Fruit fly (Drosophila melanogaster) whole organism, wandering third instar larva: ENCODE data around the gene CG1233.

ENCODE experiments used
- CG32264 ChIP-seq: fragments of 200-800 bp; sonication (Bioruptor generic); optimal IDR thresholded peaks from 2 replicates; lab custom pipeline; 2016; ENCODE audit warnings: missing biosample characterization, missing genetic modification characterization
- CG9705 ChIP-seq: fragments of 200-800 bp; sonication (Bioruptor generic); optimal IDR thresholded peaks from 2 replicates; lab custom pipeline; 2018; ENCODE audit warnings: missing biosample characterization, mild to moderate bottlenecking, missing genetic modification characterization
- CrebA ChIP-seq: fragments of 200-800 bp; sonication (Bioruptor generic); optimal IDR thresholded peaks from 2 replicates; lab custom pipeline; 2016; ENCODE audit warnings: missing biosample characterization, mild to moderate bottlenecking, missing genetic modification characterization, borderline replicate concordance
- Dfd ChIP-seq: fragments of >200 bp; optimal IDR thresholded peaks from 2 replicates; lab custom pipeline; 2017; ENCODE audit warnings: missing biosample characterization, missing genetic modification characterization
- Dif ChIP-seq: fragments of 200-275, 200-300 bp; sonication (Bioruptor generic); optimal IDR thresholded peaks from 2 replicates; lab custom pipeline; 2018; ENCODE audit warnings: missing biosample characterization, missing genetic modification characterization; ENCODE audit not compliant: partially characterized antibody
- Hnf4 ChIP-seq: fragments of 200-800 bp; sonication (Bioruptor generic); optimal IDR thresholded peaks from 2 replicates; lab custom pipeline; 2016; ENCODE audit warnings: missing biosample characterization, mild to moderate bottlenecking, missing genetic modification characterization
- Hr78 ChIP-seq: fragments of >200 bp; optimal IDR thresholded peaks from 2 replicates; lab custom pipeline; 2017; ENCODE audit warnings: missing biosample characterization, missing genetic modification characterization
- Hr83 ChIP-seq: fragments of 200-300 bp; sonication (Bioruptor generic); optimal IDR thresholded peaks from 2 replicates; lab custom pipeline; 2016; ENCODE audit warnings: missing biosample characterization, mild to moderate bottlenecking, missing genetic modification characterization, moderate library complexity; ENCODE audit not compliant: poor library complexity, severe bottlenecking
- Jra ChIP-seq: sonication (Bioruptor generic); optimal IDR thresholded peaks from 2 replicates; lab custom pipeline; 2016; ENCODE audit warnings: missing biosample characterization, missing genetic modification characterization
- Myc ChIP-seq: fragments of >200 bp; optimal IDR thresholded peaks from 2 replicates; lab custom pipeline; 2017
- N ChIP-seq: fragments of >200 bp; optimal IDR thresholded peaks from 2 replicates; lab custom pipeline; 2018; ENCODE audit warnings: missing biosample characterization, missing external identifiers, missing genetic modification characterization
- Rel ChIP-seq, 2 experiments: fragments of 200-800 bp; sonication (Bioruptor generic) in 1 of 2; optimal IDR thresholded peaks; 2 replicates in 1 of 2; 3 replicates in 1 of 2; lab custom pipeline; 2016 to 2019; ENCODE audit warnings: mild to moderate bottlenecking in 2 of 2, missing biosample characterization in 2 of 2, missing genetic modification characterization in 2 of 2, moderate library complexity in 1 of 2
- Sp1 ChIP-seq: fragments of 200-800 bp; sonication (Bioruptor generic); optimal IDR thresholded peaks from 3 replicates; lab custom pipeline; 2019; ENCODE audit warnings: missing biosample characterization, mild to moderate bottlenecking, missing genetic modification characterization, moderate library complexity
- Vsx2 ChIP-seq: fragments of 200-300, 225-300 bp; sonication (Bioruptor generic); optimal IDR thresholded peaks from 2 replicates; lab custom pipeline; 2018; ENCODE audit warnings: missing biosample characterization, missing genetic modification characterization; ENCODE audit not compliant: partially characterized antibody
- br ChIP-seq: fragments of 200-800 bp; sonication (Bioruptor generic); optimal IDR thresholded peaks from 2 replicates; lab custom pipeline; 2016; ENCODE audit warnings: missing biosample characterization, missing genetic modification characterization
- brk ChIP-seq: fragments of 200-800 bp; sonication (Bioruptor generic); optimal IDR thresholded peaks from 2 replicates; lab custom pipeline; 2016; ENCODE audit warnings: missing biosample characterization, mild to moderate bottlenecking, missing genetic modification characterization
- dl ChIP-seq, 2 experiments: fragments of 175-275, 200-275 bp in 1 of 2; fragments of 200-275 bp in 1 of 2; sonication (Bioruptor generic); optimal IDR thresholded peaks; lab custom pipeline; 2018; ENCODE audit warnings: mild to moderate bottlenecking in 2 of 2, missing biosample characterization in 2 of 2, missing genetic modification characterization in 2 of 2, moderate library complexity in 2 of 2; ENCODE audit not compliant: partially characterized antibody in 2 of 2, insufficient read depth in 1 of 2
- dmrt93B ChIP-seq: fragments of 200-800 bp; sonication (Bioruptor generic); optimal IDR thresholded peaks from 2 replicates; lab custom pipeline; 2018; ENCODE audit warnings: missing biosample characterization, mild to moderate bottlenecking, missing genetic modification characterization
- dsf ChIP-seq: sonication (Bioruptor generic); optimal IDR thresholded peaks from 2 replicates; lab custom pipeline; 2016; ENCODE audit warnings: missing biosample characterization, missing genetic modification characterization, borderline replicate concordance
- ey ChIP-seq: fragments of 200-800 bp; sonication (Bioruptor generic); optimal IDR thresholded peaks from 2 replicates; lab custom pipeline; 2016; ENCODE audit warnings: missing biosample characterization, missing genetic modification characterization
- foxo ChIP-seq, 2 experiments: fragments of 200-800 bp; sonication (Bioruptor generic); optimal IDR thresholded peaks; 2 replicates in 1 of 2; 3 replicates in 1 of 2; lab custom pipeline; 2016 to 2017; ENCODE audit warnings: missing biosample characterization in 2 of 2, missing genetic modification characterization in 2 of 2
- jim ChIP-seq: fragments of 175-275, 200-325 bp; sonication (Bioruptor generic); optimal IDR thresholded peaks from 2 replicates; lab custom pipeline; 2016; ENCODE audit warnings: missing biosample characterization, mild to moderate bottlenecking, missing genetic modification characterization
- lola ChIP-seq: fragments of >200 bp; optimal IDR thresholded peaks from 2 replicates; lab custom pipeline; 2017; ENCODE audit warnings: missing biosample characterization, missing genetic modification characterization
- pan ChIP-seq: fragments of >200 bp; optimal IDR thresholded peaks from 2 replicates; lab custom pipeline; 2017
- psq ChIP-seq: fragments of 200-800 bp; sonication (Bioruptor generic); optimal IDR thresholded peaks from 3 replicates; lab custom pipeline; 2017; ENCODE audit warnings: missing biosample characterization, mild to moderate bottlenecking, missing genetic modification characterization, moderate library complexity
- sage ChIP-seq: fragments of 200-800 bp; sonication (Bioruptor generic); optimal IDR thresholded peaks from 2 replicates; lab custom pipeline; 2016; ENCODE audit warnings: missing biosample characterization, mild to moderate bottlenecking, missing genetic modification characterization
- sv ChIP-seq: fragments of 200-800 bp; sonication (Bioruptor generic); optimal IDR thresholded peaks from 3 replicates; lab custom pipeline; 2016; ENCODE audit warnings: missing biosample characterization, missing genetic modification characterization
- tai ChIP-seq: sonication (Bioruptor generic); optimal IDR thresholded peaks from 2 replicates; lab custom pipeline; 2016; ENCODE audit warnings: missing biosample characterization, missing genetic modification characterization
- usp ChIP-seq: fragments of >200 bp; optimal IDR thresholded peaks from 2 replicates; lab custom pipeline; 2017; ENCODE audit warnings: missing biosample characterization, missing genetic modification characterization
- woc ChIP-seq: sonication (Bioruptor generic); optimal IDR thresholded peaks from 2 replicates; lab custom pipeline; 2016; ENCODE audit warnings: missing biosample characterization, mild to moderate bottlenecking, missing genetic modification characterization

The CG1233 gene

DNA sequence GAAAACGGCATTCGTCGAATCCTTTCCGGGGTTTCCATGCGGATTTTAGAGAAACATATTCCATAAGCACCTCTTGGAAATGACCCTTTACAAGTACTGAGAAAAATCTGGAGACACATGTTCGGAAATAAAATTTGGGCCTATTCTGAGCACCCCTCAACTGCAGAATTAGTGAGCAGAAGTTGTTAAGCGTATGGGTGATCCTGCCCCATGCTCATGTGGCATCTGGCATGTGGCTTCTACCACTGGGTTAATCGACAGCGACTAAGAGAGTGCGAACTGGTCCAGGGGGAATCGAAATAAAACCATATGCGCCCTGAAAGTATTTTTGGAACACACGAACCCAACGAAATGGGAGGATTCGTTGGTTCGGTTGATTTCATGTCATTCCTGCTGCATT is 40.5 kb upstream of the CG1233 start:
- TF ChIP-seq brk (GFP tag; lab: Kevin White, UChicago) (no peak), ey (GFP tag; lab: Kevin White, UChicago) (no peak), sv (GFP tag; lab: Kevin White, UChicago) (no peak), woc (GFP tag; lab: Kevin White, UChicago) (no peak), Sp1 (GFP tag; lab: Kevin White, UChicago) (no peak), tai (GFP tag; lab: Kevin White, UChicago) (no peak), jim (GFP tag; lab: Kevin White, UChicago) (no peak), lola (GFP tag; lab: Kevin White, UChicago) (no peak), Jra (GFP tag; lab: Kevin White, UChicago) (no peak), Rel (GFP tag; optimal IDR thresholded peaks at IDR 0.05; lab: Kevin White, UChicago) (no peak), Rel (tag; optimal IDR thresholded peaks at IDR 0.05; lab: Kevin White, UChicago) (no peak), Vsx2 (no peak), Dfd (GFP tag; lab: Kevin White, UChicago) (no peak), pan (lab: Kevin White, UChicago) (no peak), dsf (GFP tag; lab: Kevin White, UChicago) (no peak), Hr83 (no peak), sage (GFP tag; lab: Kevin White, UChicago) (no peak), Myc (lab: Kevin White, UChicago) (no peak), psq (no peak), usp (GFP tag; lab: Kevin White, UChicago) (no peak)

DNA sequence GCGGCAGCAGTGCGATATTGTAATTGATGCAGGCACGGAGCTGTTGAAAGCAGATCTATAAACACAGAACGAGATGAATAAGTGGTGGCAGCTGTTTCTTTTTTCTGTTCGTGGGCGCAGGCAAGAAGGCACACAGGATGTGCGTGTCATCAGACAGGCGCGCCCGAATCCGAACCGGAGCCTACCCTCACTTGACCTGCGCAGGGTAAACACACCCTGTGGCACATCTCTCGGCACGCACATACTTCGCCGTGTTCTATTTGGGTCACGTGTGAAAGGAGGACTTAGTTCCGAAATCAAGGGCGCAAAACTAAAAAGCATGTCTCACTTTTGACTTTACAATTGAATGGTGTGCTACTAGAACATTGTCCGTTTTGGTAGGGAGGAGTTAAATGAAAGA is 39.8 kb upstream of the CG1233 start:
- TF ChIP-seq dsf (GFP tag; lab: Kevin White, UChicago) (no peak), dl (GFP tag; optimal IDR thresholded peaks at IDR 0.05; lab: Kevin White, UChicago; ENCODE audit: insufficient read depth in 1 of 2, partially characterized antibody in 2 of 2) (no peak), tai (GFP tag; lab: Kevin White, UChicago) (no peak), foxo (GFP tag; optimal IDR thresholded peaks at IDR 0.05; lab: Kevin White, UChicago) (no peak), Hr78 (no peak), N (GFP tag; lab: Kevin White, UChicago) (no peak), CG32264 (GFP tag; lab: Kevin White, UChicago) (no peak), Dfd (GFP tag; lab: Kevin White, UChicago) (no peak), Dif (GFP tag; lab: Kevin White, UChicago) (no peak), dmrt93B (no peak), brk (GFP tag; lab: Kevin White, UChicago) (no peak), woc (GFP tag; lab: Kevin White, UChicago) (no peak), lola (GFP tag; lab: Kevin White, UChicago) (no peak), Hr83 (no peak)

DNA sequence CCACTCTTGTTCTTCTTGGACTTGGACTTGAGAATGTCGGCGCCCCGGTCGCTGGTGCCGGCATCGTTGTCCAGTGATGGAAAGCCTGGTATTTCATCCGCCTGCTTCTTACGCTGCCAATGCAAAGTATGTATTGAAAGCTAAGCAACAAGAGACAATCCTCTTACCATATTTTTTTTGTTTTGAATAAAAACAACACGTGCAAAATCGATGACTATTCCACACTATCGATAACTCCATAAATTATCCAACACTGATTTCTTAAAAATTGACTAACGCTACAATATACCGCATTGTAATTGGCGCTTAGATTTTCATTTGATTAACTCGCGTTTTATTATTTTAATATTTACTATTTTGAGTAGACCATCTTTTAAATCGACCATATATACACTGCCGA is 36.8 kb upstream of the CG1233 start, which contains the start of gene CG32344:
Gene CG32344 (minus strand): TSS at position 235 of the 400 bp plus-strand sequence.
- TF ChIP-seq Rel (GFP tag; optimal IDR thresholded peaks at IDR 0.05; lab: Kevin White, UChicago) (no peak), Rel (tag; optimal IDR thresholded peaks at IDR 0.05; lab: Kevin White, UChicago) (no peak), woc (GFP tag; lab: Kevin White, UChicago) (no peak), jim (GFP tag; lab: Kevin White, UChicago) (no peak), Hnf4 (GFP tag; lab: Kevin White, UChicago) (no peak), CrebA (GFP tag; lab: Kevin White, UChicago) (no peak), Jra (GFP tag; lab: Kevin White, UChicago) (peak; percentile 25), Myc (lab: Kevin White, UChicago) (peak; percentile 63)

DNA sequence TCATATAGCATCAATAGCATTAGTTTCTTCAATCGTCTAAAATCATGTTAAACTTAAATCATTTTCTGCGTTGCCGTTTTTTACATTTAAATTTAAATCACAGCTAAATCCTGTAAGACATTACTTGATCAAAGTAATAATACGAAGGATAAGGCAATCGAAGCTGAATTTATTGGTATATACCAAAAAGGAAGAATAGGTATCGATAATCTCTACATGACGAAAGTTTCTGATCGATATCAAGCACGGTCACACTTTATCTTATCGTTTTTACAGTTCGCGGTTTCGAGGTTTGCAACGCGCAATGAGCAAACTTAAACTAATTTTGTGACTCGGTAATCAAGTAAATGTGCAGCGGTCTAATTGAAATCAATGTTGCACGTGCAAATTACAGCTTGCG is 33.4 kb upstream of the CG1233 start, which contains the start of the genes Atac3 and Ptpmeg:
Gene Atac3 (minus strand): TSS at position 160 of the 400 bp plus-strand sequence.
Gene Ptpmeg (plus strand): TSS at position 265 of the 400 bp plus-strand sequence.
- TF ChIP-seq Myc (lab: Kevin White, UChicago) (peak; percentile 29), CG9705 (GFP tag; lab: Kevin White, UChicago) (no peak), br (no peak), ey (GFP tag; lab: Kevin White, UChicago) (no peak)

DNA sequence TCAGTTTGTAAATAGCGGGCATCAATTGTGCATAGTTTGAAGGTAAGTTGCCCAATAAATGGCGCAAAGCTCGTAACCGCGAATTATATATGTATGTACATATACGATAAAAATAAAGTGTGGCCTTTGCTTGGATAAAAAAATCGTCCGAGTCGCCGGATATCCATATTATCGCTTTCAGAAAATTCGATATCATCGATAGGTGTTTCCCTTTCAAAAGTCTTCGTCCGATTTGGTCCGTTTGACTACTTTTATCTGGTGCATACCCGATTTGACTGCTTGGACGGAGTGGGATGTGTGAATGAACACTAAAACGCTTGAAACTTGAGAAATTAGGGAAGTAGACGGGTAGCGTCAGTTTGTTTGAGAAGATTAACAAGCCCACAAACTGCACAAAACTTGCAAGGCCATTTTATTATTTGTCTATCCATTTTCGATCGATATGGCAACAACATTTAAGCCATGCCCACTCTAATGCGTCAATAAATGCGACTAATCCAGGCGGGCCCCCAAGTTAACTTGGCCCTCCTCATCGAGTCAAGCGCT is 32.0 kb upstream of the CG1233 start:
- no peak for TF ChIP-seq sv (GFP tag; lab: Kevin White, UChicago)
- no peak for TF ChIP-seq Rel (GFP tag; optimal IDR thresholded peaks at IDR 0.05; lab: Kevin White, UChicago)
- TF ChIP-seq Rel (tag; optimal IDR thresholded peaks at IDR 0.05; lab: Kevin White, UChicago), result peak; percentile 64
- TF ChIP-seq CG9705 (GFP tag; lab: Kevin White, UChicago), result peak; percentile 12
